Fruit fly (Drosophila melanogaster) whole organism, embryonic: ENCODE measurements around the gene CG17666.

Experiments
- Adf1 ChIP-seq: fragments of 200-800 bp; sonication (Bioruptor generic); IDR thresholded peaks from 2 replicates; pipeline ENCODE4 v1.3.6; 2022; ENCODE audit warnings: missing biosample characterization, missing genetic modification characterization
- B-H2 ChIP-seq: fragments of 200-800 bp; sonication (Bioruptor generic); optimal IDR thresholded peaks from 2 replicates; lab custom pipeline; 2018; ENCODE audit warnings: missing biosample characterization, mild to moderate bottlenecking, missing genetic modification characterization
- BEAF-32 ChIP-seq: fragments of 200-800 bp; sonication (Bioruptor generic); optimal IDR thresholded peaks from 3 replicates; lab custom pipeline; 2017; ENCODE audit warnings: missing biosample characterization, missing genetic modification characterization, mild to moderate bottlenecking, moderate library complexity, missing genetic modification reagents
- CG10147 ChIP-seq: fragments of 200-800 bp; sonication (Bioruptor generic); optimal IDR thresholded peaks from 2 replicates; lab custom pipeline; 2019; ENCODE audit warnings: missing biosample characterization, mild to moderate bottlenecking, missing genetic modification characterization, moderate library complexity
- CG10209 ChIP-seq: fragments of 200-800 bp; sonication (Bioruptor generic); optimal IDR thresholded peaks from 3 replicates; lab custom pipeline; 2017; ENCODE audit warnings: missing biosample characterization, mild to moderate bottlenecking, missing genetic modification characterization, missing genetic modification reagents
- CG13624 ChIP-seq: fragments of 200-800 bp; sonication (Bioruptor generic); optimal IDR thresholded peaks from 2 replicates; lab custom pipeline; 2016; ENCODE audit warnings: missing biosample characterization, missing genetic modification characterization
- CG1529 ChIP-seq: fragments of 200-800 bp; sonication (Bioruptor generic); optimal IDR thresholded peaks from 3 replicates; lab custom pipeline; 2018; ENCODE audit warnings: missing biosample characterization, missing genetic modification characterization
- CG16813 ChIP-seq: fragments of 200-800 bp; sonication (Bioruptor generic); IDR thresholded peaks from 3 replicates; pipeline ENCODE4 v1.3.6; 2022; ENCODE audit warnings: missing biosample characterization, missing genetic modification characterization; ENCODE audit not compliant: partially characterized antibody
- CG34224 ChIP-seq: fragments of 200-800 bp; sonication (Bioruptor generic); IDR thresholded peaks from 3 replicates; pipeline ENCODE4 v1.3.6; 2022; ENCODE audit warnings: missing biosample characterization, missing genetic modification characterization; ENCODE audit not compliant: partially characterized antibody
- CG4360 ChIP-seq: fragments of 200-800 bp; sonication (Bioruptor generic); IDR thresholded peaks from 2 replicates; pipeline ENCODE4 v1.3.6; 2022; ENCODE audit warnings: missing biosample characterization, missing genetic modification characterization
- CG6254 ChIP-seq: fragments of 200-800 bp; sonication (Bioruptor generic); optimal IDR thresholded peaks from 3 replicates; lab custom pipeline; 2017; ENCODE audit warnings: mild to moderate bottlenecking, missing biosample characterization, missing genetic modification reagents, missing genetic modification characterization
- CG6791 ChIP-seq: fragments of 200-800 bp; sonication (Bioruptor generic); IDR thresholded peaks from 3 replicates; pipeline ENCODE4 v1.3.6; 2022; ENCODE audit warnings: missing biosample characterization, missing genetic modification characterization; ENCODE audit not compliant: partially characterized antibody
- CG6813 ChIP-seq: fragments of 200-800 bp; sonication (Bioruptor generic); optimal IDR thresholded peaks from 2 replicates; lab custom pipeline; 2017; ENCODE audit warnings: missing biosample characterization, missing genetic modification characterization, mild to moderate bottlenecking, moderate library complexity, missing genetic modification reagents
- CG8478 ChIP-seq: fragments of >200 bp; optimal IDR thresholded peaks from 2 replicates; lab custom pipeline; 2018
- CoRest ChIP-seq: fragments of 200-800 bp; sonication (Bioruptor generic); optimal IDR thresholded peaks from 3 replicates; lab custom pipeline; 2018; ENCODE audit warnings: missing biosample characterization, mild to moderate bottlenecking, missing genetic modification characterization, moderate library complexity
- Dp ChIP-seq: fragments of 200-800 bp; sonication (Bioruptor generic); optimal IDR thresholded peaks from 2 replicates; lab custom pipeline; 2018; ENCODE audit warnings: missing biosample characterization, mild to moderate bottlenecking, missing genetic modification characterization, moderate library complexity
- HLH4C ChIP-seq: fragments of 200-800 bp; sonication (Bioruptor generic); IDR thresholded peaks from 3 replicates; pipeline ENCODE4 v1.3.6; 2022; ENCODE audit warnings: missing biosample characterization, missing genetic modification characterization; ENCODE audit not compliant: partially characterized antibody
- Hr3 ChIP-seq: fragments of 200-800 bp; sonication (Bioruptor generic); optimal IDR thresholded peaks from 3 replicates; lab custom pipeline; 2016; ENCODE audit warnings: missing biosample characterization, missing genetic modification characterization
- Hr78 ChIP-seq, 2 experiments: fragments of 200-800 bp in 1 of 2; fragments of >200 bp in 1 of 2; sonication (Bioruptor generic) in 1 of 2; optimal IDR thresholded peaks; 2 replicates each; lab custom pipeline; 2017 to 2019; ENCODE audit warnings: missing biosample characterization in 2 of 2, missing genetic modification characterization in 2 of 2, mild to moderate bottlenecking in 1 of 2, moderate library complexity in 1 of 2
- Lpt ChIP-seq: fragments of >200 bp; optimal IDR thresholded peaks from 2 replicates; lab custom pipeline; 2018; ENCODE audit warnings: missing biosample characterization, missing genetic modification characterization
- MBD-R2 ChIP-seq: fragments of 200-800 bp; sonication (Bioruptor generic); IDR thresholded peaks from 2 replicates; pipeline ENCODE4 v1.3.6; 2022; ENCODE audit warnings: missing biosample characterization, missing genetic modification characterization
- NfI ChIP-seq: fragments of 200-800 bp; sonication (Bioruptor generic); optimal IDR thresholded peaks from 3 replicates; lab custom pipeline; 2018; ENCODE audit warnings: missing biosample characterization, mild to moderate bottlenecking, missing genetic modification characterization, moderate library complexity
- Optix ChIP-seq: fragments of 200-800 bp; sonication (Bioruptor generic); IDR thresholded peaks from 3 replicates; pipeline ENCODE4 v1.3.6; 2022; ENCODE audit warnings: missing biosample characterization, missing genetic modification characterization
- Rx ChIP-seq: fragments of 200-800 bp; sonication (Bioruptor generic); IDR thresholded peaks from 2 replicates; pipeline ENCODE4 v1.3.6; 2022; ENCODE audit warnings: missing biosample characterization, missing genetic modification characterization
- Sox100B ChIP-seq: fragments of 200-800 bp; sonication (Bioruptor generic); optimal IDR thresholded peaks from 3 replicates; lab custom pipeline; 2018; ENCODE audit warnings: missing biosample characterization, mild to moderate bottlenecking, missing genetic modification characterization
- Spps ChIP-seq: fragments of 200-800 bp; sonication (Bioruptor generic); optimal IDR thresholded peaks from 2 replicates; lab custom pipeline; 2018; ENCODE audit warnings: missing biosample characterization, mild to moderate bottlenecking, missing genetic modification characterization
- Ssrp ChIP-seq: fragments of 200-800 bp; sonication (Bioruptor generic); optimal IDR thresholded peaks from 2 replicates; lab custom pipeline; 2018; ENCODE audit warnings: missing biosample characterization, mild to moderate bottlenecking, missing genetic modification characterization, moderate library complexity
- TFAM ChIP-seq: fragments of 200-800 bp; sonication (Bioruptor generic); optimal IDR thresholded peaks from 2 replicates; lab custom pipeline; 2017; ENCODE audit warnings: missing biosample characterization, missing genetic modification characterization, inconsistent platforms
- Taf1 ChIP-seq: fragments of 200-800 bp; sonication (Bioruptor generic); IDR thresholded peaks from 2 replicates; pipeline ENCODE4 v1.3.6; 2022; ENCODE audit warnings: missing biosample characterization, missing genetic modification characterization
- Usf ChIP-seq: fragments of 200-800 bp; sonication (Bioruptor generic); optimal IDR thresholded peaks from 2 replicates; lab custom pipeline; 2017; ENCODE audit warnings: missing genotype, missing biosample characterization, missing genetic modification characterization
- YL-1 ChIP-seq: fragments of 200-800 bp; sonication (Bioruptor generic); optimal IDR thresholded peaks from 3 replicates; lab custom pipeline; 2017; ENCODE audit warnings: missing biosample characterization, mild to moderate bottlenecking, missing genetic modification characterization
- abd-A ChIP-seq: fragments of 200-800 bp; sonication (Bioruptor generic); optimal IDR thresholded peaks from 3 replicates; lab custom pipeline; 2019; ENCODE audit warnings: missing biosample characterization, mild to moderate bottlenecking, missing genetic modification characterization, moderate library complexity
- ato ChIP-seq: fragments of 200-800 bp; sonication (Bioruptor generic); IDR thresholded peaks from 2 replicates; pipeline ENCODE4 v1.3.6; 2022; ENCODE audit warnings: missing biosample characterization, missing genetic modification characterization; ENCODE audit not compliant: partially characterized antibody
- bsh ChIP-seq, 2 experiments: fragments of 200-800 bp; sonication (Bioruptor generic); optimal IDR thresholded peaks; 2 replicates each; lab custom pipeline; 2017 to 2018; ENCODE audit warnings: mild to moderate bottlenecking in 2 of 2, missing biosample characterization in 2 of 2, missing genetic modification characterization in 2 of 2, moderate library complexity in 1 of 2
- crp ChIP-seq, 2 experiments: fragments of 200-800 bp; sonication (Bioruptor generic); optimal IDR thresholded peaks; 2 replicates in 1 of 2; 3 replicates in 1 of 2; lab custom pipeline; 2017; ENCODE audit warnings: missing biosample characterization in 2 of 2, missing genetic modification characterization in 2 of 2, mild to moderate bottlenecking in 1 of 2, moderate library complexity in 1 of 2
- dan ChIP-seq: fragments of 200-800 bp; sonication (Bioruptor generic); IDR thresholded peaks from 2 replicates; pipeline ENCODE4 v1.3.6; 2022; ENCODE audit warnings: missing biosample characterization, missing genetic modification characterization
- hbn ChIP-seq: fragments of 200-800 bp; sonication (Bioruptor generic); IDR thresholded peaks from 2 replicates; pipeline ENCODE4 v1.3.6; 2022; ENCODE audit warnings: missing biosample characterization, missing genetic modification characterization; ENCODE audit not compliant: partially characterized antibody
- inv ChIP-seq: fragments of 200-800 bp; sonication (Bioruptor generic); IDR thresholded peaks from 2 replicates; pipeline ENCODE4 v1.3.6; 2022; ENCODE audit warnings: missing biosample characterization, missing genetic modification characterization; ENCODE audit not compliant: partially characterized antibody
- kay ChIP-seq: fragments of 200-800 bp; sonication (Bioruptor generic); optimal IDR thresholded peaks from 2 replicates; lab custom pipeline; 2016; ENCODE audit warnings: missing biosample characterization, missing genetic modification characterization
- mld ChIP-seq: fragments of 200-800 bp; sonication (Bioruptor generic); IDR thresholded peaks from 3 replicates; pipeline ENCODE4 v1.3.6; 2022; ENCODE audit warnings: missing biosample characterization, missing genetic modification characterization; ENCODE audit not compliant: partially characterized antibody
- nerfin-2 ChIP-seq: fragments of 200-800 bp; sonication (Bioruptor generic); IDR thresholded peaks from 2 replicates; pipeline ENCODE4 v1.3.6; 2022; ENCODE audit warnings: missing biosample characterization, missing genetic modification characterization; ENCODE audit not compliant: partially characterized antibody
- sr ChIP-seq: fragments of 200-800 bp; sonication (Bioruptor generic); IDR thresholded peaks from 3 replicates; pipeline ENCODE4 v1.3.6; 2022; ENCODE audit warnings: missing biosample characterization, missing genetic modification characterization
- tna ChIP-seq: fragments of 200-800 bp; sonication (Bioruptor generic); IDR thresholded peaks from 2 replicates; pipeline ENCODE4 v1.3.6; 2022; ENCODE audit warnings: missing biosample characterization, missing genetic modification characterization; ENCODE audit not compliant: partially characterized antibody
- trem ChIP-seq: fragments of 200-800 bp; optimal IDR thresholded peaks from 3 replicates; lab custom pipeline; 2019; ENCODE audit warnings: missing biosample characterization, mild to moderate bottlenecking, missing genetic modification characterization, moderate library complexity
- wdn ChIP-seq: fragments of 200-800 bp; sonication (Bioruptor generic); IDR thresholded peaks from 2 replicates; pipeline ENCODE4 v1.3.6; 2022; ENCODE audit warnings: missing biosample characterization, missing genetic modification characterization
- wor ChIP-seq: fragments of 200-800 bp; sonication (Bioruptor generic); IDR thresholded peaks from 2 replicates; pipeline ENCODE4 v1.3.6; 2022; ENCODE audit warnings: missing biosample characterization, missing genetic modification characterization
- zf30C ChIP-seq: fragments of 200-800 bp; sonication (Bioruptor generic); optimal IDR thresholded peaks from 3 replicates; lab custom pipeline; 2018; ENCODE audit warnings: missing biosample characterization, mild to moderate bottlenecking, missing genetic modification characterization

CG17666 gene

DNA sequence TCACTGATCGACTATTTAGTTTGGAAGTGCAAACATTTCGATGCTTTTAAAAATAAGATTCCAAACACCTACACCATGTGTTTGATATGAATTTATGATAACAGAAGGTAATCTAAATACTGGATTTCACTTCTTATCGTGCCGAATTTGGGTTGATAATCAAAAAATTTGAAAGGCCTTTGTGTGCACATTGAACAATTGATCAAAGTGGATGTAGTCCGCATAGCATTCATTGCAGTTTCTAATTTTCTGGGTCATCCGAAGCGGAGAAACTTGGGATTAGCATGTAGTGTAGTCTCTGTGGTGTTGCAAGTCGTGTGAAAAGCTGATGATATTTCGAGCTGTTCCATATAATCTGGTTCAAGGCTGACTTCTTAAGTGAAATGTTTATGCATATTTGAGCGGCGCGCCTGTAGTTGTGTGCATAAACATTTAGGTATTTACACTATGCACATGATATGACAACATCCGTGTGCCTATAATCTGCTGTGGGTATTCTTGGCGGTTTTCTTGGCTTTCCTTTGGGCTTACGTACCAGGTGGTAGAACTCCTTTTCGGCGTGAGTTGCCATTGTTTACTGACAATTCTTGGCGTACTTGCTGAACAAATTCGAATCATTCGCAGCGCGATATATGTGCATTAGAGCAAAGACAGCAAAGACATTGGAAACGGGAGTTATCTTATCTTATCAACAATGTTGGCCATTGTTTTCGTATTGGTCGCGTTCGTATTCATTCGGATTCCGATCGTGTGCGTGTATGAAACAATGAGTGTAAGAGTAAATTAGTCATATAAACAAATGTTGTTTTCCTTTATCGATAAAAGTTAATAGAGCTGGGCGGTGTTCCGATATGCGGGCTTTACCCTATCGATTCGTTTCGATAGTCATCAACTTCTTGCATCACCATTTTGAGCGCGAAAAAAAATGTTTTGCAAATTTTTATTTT, 8.1 kb upstream of the CG17666 start, which contains the start of gene Hip1 (continued):
- TF ChIP-seq tna (GFP tag; lab: Robert Waterston, UW) = peak; percentile 84
- peak; percentile 0 for TF ChIP-seq YL-1 (GFP tag; lab: Kevin White, UChicago)
- peak; percentile 80 for TF ChIP-seq nerfin-2
- no peak for TF ChIP-seq Hr3 (GFP tag; lab: Kevin White, UChicago)
- TF ChIP-seq bsh (GFP tag; optimal IDR thresholded peaks at IDR 0.05; lab: Kevin White, UChicago) = no peak
- TF ChIP-seq trem = no peak
- TF ChIP-seq Ssrp (tag; lab: Kevin White, UChicago) = no peak
- TF ChIP-seq Sox100B = no peak
- TF ChIP-seq Optix (GFP tag; lab: Robert Waterston, UW) = no peak
- no peak for TF ChIP-seq CG13624 (GFP tag; lab: Kevin White, UChicago)
- TF ChIP-seq NfI (GFP tag; lab: Kevin White, UChicago) = no peak
- TF ChIP-seq ato (GFP tag; lab: Robert Waterston, UW) = peak; percentile 78
- TF ChIP-seq Hr78 (GFP tag; optimal IDR thresholded peaks at IDR 0.05; lab: Kevin White, UChicago) = no peak
- TF ChIP-seq CG8478 (lab: Kevin White, UChicago) = no peak
- no peak for TF ChIP-seq B-H2 (GFP tag; lab: Kevin White, UChicago)
- no peak for TF ChIP-seq TFAM
- TF ChIP-seq mld (GFP tag; lab: Robert Waterston, UW) = peak; percentile 81
- no peak for TF ChIP-seq CG4360
- no peak for TF ChIP-seq Usf
- peak; percentile 88 for TF ChIP-seq Dp (GFP tag; lab: Kevin White, UChicago)
- peak; percentile 92 for TF ChIP-seq CG34224
- no peak for TF ChIP-seq CG10147 (GFP tag; lab: Kevin White, UChicago)
- TF ChIP-seq MBD-R2 = peak; percentile 64
- no peak for TF ChIP-seq CG10209
- peak; percentile 86 for TF ChIP-seq BEAF-32
- TF ChIP-seq Lpt = no peak
- peak; percentile 89 for TF ChIP-seq CG6791
- TF ChIP-seq CG6254 (GFP tag; lab: Kevin White, UChicago) = no peak
- peak in 1 of 2 experiments; percentile 7 for TF ChIP-seq crp (GFP tag; optimal IDR thresholded peaks at IDR 0.05; lab: Kevin White, UChicago)
- no peak for TF ChIP-seq Spps (tag; lab: Kevin White, UChicago)
- TF ChIP-seq sr (GFP tag; lab: Robert Waterston, UW) = no peak
- TF ChIP-seq inv (GFP tag; lab: Robert Waterston, UW) = peak; percentile 79
- TF ChIP-seq CG16813 (GFP tag; lab: Robert Waterston, UW) = peak; percentile 80
- TF ChIP-seq HLH4C (GFP tag; lab: Robert Waterston, UW) = peak; percentile 79
- peak; percentile 81 for TF ChIP-seq hbn (GFP tag; lab: Robert Waterston, UW)
- no peak for TF ChIP-seq wor
- no peak for TF ChIP-seq zf30C
- TF ChIP-seq Taf1 (GFP tag; lab: Robert Waterston, UW) = no peak
- no peak for TF ChIP-seq Rx (GFP tag; lab: Robert Waterston, UW)
- no peak for TF ChIP-seq CG6813
- TF ChIP-seq wdn = no peak
- no peak for TF ChIP-seq CG1529
- no peak for TF ChIP-seq CoRest (tag; lab: Kevin White, UChicago)
- TF ChIP-seq kay (GFP tag; lab: Kevin White, UChicago) = peak; percentile 93
- no peak for TF ChIP-seq Adf1 (GFP tag; lab: Robert Waterston, UW)
- no peak for TF ChIP-seq dan (GFP tag; lab: Robert Waterston, UW)
- no peak for TF ChIP-seq abd-A (tag; lab: Kevin White, UChicago)
